Worm (Caenorhabditis elegans) whole organism, mixed stage, embryonic: ENCODE results near the gene prp-19.

Experiments used
- bed-3 ChIP-seq: fragments of 200-800 bp; sonication (Bioruptor generic); optimal IDR thresholded peaks from 3 replicates; lab custom pipeline; 2018; ENCODE audit warnings: mild to moderate bottlenecking, missing genetic modification characterization, moderate library complexity, missing compliant biosample characterization
- blmp-1 ChIP-seq: fragments of 150-350 bp; optimal IDR thresholded peaks from 2 replicates; lab custom pipeline; 2014; ENCODE audit warnings: missing biosample characterization, missing genetic modification characterization
- ceh-39 ChIP-seq: fragments of 150-350 bp; optimal IDR thresholded peaks from 2 replicates; lab custom pipeline; 2014; ENCODE audit warnings: missing biosample characterization, missing genetic modification characterization
- ceh-43 ChIP-seq: fragments of 200-800 bp; sonication (Bioruptor generic); optimal IDR thresholded peaks from 2 replicates; lab custom pipeline; 2018; ENCODE audit warnings: mild to moderate bottlenecking, missing genetic modification characterization, moderate library complexity, missing compliant biosample characterization
- ceh-83 ChIP-seq: fragments of 200-800 bp; sonication (Bioruptor generic); optimal IDR thresholded peaks from 2 replicates; lab custom pipeline; 2018; ENCODE audit warnings: mild to moderate bottlenecking, missing genetic modification characterization, missing compliant biosample characterization
- ces-1 ChIP-seq: fragments of 150-350 bp; optimal IDR thresholded peaks from 2 replicates; lab custom pipeline; 2014; ENCODE audit warnings: missing biosample characterization, missing genetic modification reagents, missing genetic modification characterization
- cnd-1 ChIP-seq: fragments of 200-800 bp; sonication (Bioruptor generic); optimal IDR thresholded peaks from 2 replicates; lab custom pipeline; 2018; ENCODE audit warnings: mild to moderate bottlenecking, missing genetic modification characterization, missing compliant biosample characterization
- drap-1 ChIP-seq: fragments of 200-800 bp; sonication (Bioruptor generic); optimal IDR thresholded peaks from 3 replicates; lab custom pipeline; 2018; ENCODE audit warnings: mild to moderate bottlenecking, missing genetic modification characterization, missing compliant biosample characterization
- elt-1 ChIP-seq: sonication (generic microtip); optimal IDR thresholded peaks from 2 replicates; lab custom pipeline; 2017; ENCODE audit warnings: missing genetic modification characterization, mild to moderate bottlenecking, missing compliant biosample characterization, antibody characterized with exemption, moderate library complexity, borderline replicate concordance; ENCODE audit not compliant: insufficient read depth
- elt-3 ChIP-seq: fragments of 150-350 bp; optimal IDR thresholded peaks from 2 replicates; lab custom pipeline; 2014; ENCODE audit warnings: missing biosample characterization, missing genetic modification characterization
- flh-1 ChIP-seq: fragments of 200-800 bp; sonication (Bioruptor generic); optimal IDR thresholded peaks from 2 replicates; lab custom pipeline; 2018; ENCODE audit warnings: mild to moderate bottlenecking, missing genetic modification characterization, moderate library complexity, missing compliant biosample characterization
- hlh-1 ChIP-seq: fragments of 150-350 bp; optimal IDR thresholded peaks from 2 replicates; lab custom pipeline; 2014; ENCODE audit warnings: missing biosample characterization, missing genetic modification reagents, missing genetic modification characterization
- lin-32 ChIP-seq: fragments of 200-800 bp; sonication (Bioruptor generic); optimal IDR thresholded peaks from 2 replicates; lab custom pipeline; 2018; ENCODE audit warnings: mild to moderate bottlenecking, missing genetic modification characterization, missing compliant biosample characterization
- lsy-2 ChIP-seq: fragments of 150-350 bp; optimal IDR thresholded peaks from 2 replicates; lab custom pipeline; 2014; ENCODE audit warnings: missing biosample characterization, missing genetic modification characterization
- mab-5 ChIP-seq: fragments of 150-350 bp; optimal IDR thresholded peaks from 2 replicates; lab custom pipeline; 2014; ENCODE audit warnings: missing biosample characterization, missing genetic modification characterization
- mep-1 ChIP-seq: fragments of 150-350 bp; optimal IDR thresholded peaks from 2 replicates; lab custom pipeline; 2017; ENCODE audit warnings: missing biosample characterization, missing genetic modification reagents, missing genetic modification characterization, inconsistent platforms
- mls-2 ChIP-seq: sonication (generic microtip); optimal IDR thresholded peaks from 2 replicates; lab custom pipeline; 2016; ENCODE audit warnings: mild to moderate bottlenecking, missing genetic modification characterization, moderate library complexity, missing compliant biosample characterization
- nhr-12 ChIP-seq: fragments of 150-350 bp; optimal IDR thresholded peaks from 2 replicates; lab custom pipeline; 2014; ENCODE audit warnings: missing biosample characterization, missing genetic modification characterization
- nhr-2 ChIP-seq: fragments of 150-350 bp; optimal IDR thresholded peaks from 2 replicates; lab custom pipeline; 2014; ENCODE audit warnings: missing biosample characterization, missing genetic modification characterization
- nhr-237 ChIP-seq: fragments of 150-350 bp; optimal IDR thresholded peaks from 2 replicates; lab custom pipeline; 2014; ENCODE audit warnings: missing biosample characterization, missing genetic modification characterization
- nhr-28 ChIP-seq: fragments of 150-350 bp; optimal IDR thresholded peaks from 2 replicates; lab custom pipeline; 2014; ENCODE audit warnings: missing biosample characterization, missing genetic modification characterization
- nhr-76 ChIP-seq: sonication (generic microtip); optimal IDR thresholded peaks from 2 replicates; lab custom pipeline; 2017; ENCODE audit warnings: missing biosample characterization, missing genetic modification characterization
- pha-4 ChIP-seq: fragments of 150-350 bp; optimal IDR thresholded peaks from 2 replicates; lab custom pipeline; 2018; ENCODE audit warnings: missing biosample characterization, missing genetic modification reagents, missing genetic modification characterization
- sem-2 ChIP-seq: fragments of 200-800 bp; sonication (Bioruptor generic); optimal IDR thresholded peaks from 2 replicates; lab custom pipeline; 2018; ENCODE audit warnings: mild to moderate bottlenecking, missing genetic modification characterization, missing compliant biosample characterization
- snpc-4 ChIP-seq: fragments of 150-350 bp; optimal IDR thresholded peaks from 2 replicates; lab custom pipeline; 2014; ENCODE audit warnings: missing biosample characterization, missing genetic modification characterization
- sptf-1 ChIP-seq: sonication (generic microtip); optimal IDR thresholded peaks from 2 replicates; lab custom pipeline; 2017; ENCODE audit warnings: mild to moderate bottlenecking, missing genetic modification characterization, moderate library complexity, missing compliant biosample characterization
- unc-120 ChIP-seq: sonication (generic microtip); optimal IDR thresholded peaks from 2 replicates; lab custom pipeline; 2017; ENCODE audit warnings: missing genetic modification characterization, missing compliant biosample characterization; ENCODE audit not compliant: poor library complexity, severe bottlenecking
- unc-39 ChIP-seq: fragments of 150-350 bp; optimal IDR thresholded peaks from 2 replicates; lab custom pipeline; 2014; ENCODE audit warnings: missing biosample characterization, missing genetic modification characterization
- unc-62 ChIP-seq: fragments of 150-350 bp; optimal IDR thresholded peaks from 2 replicates; lab custom pipeline; 2014; ENCODE audit warnings: missing biosample characterization, missing genetic modification reagents, missing genetic modification characterization
- zip-8 ChIP-seq: fragments of 150-350 bp; optimal IDR thresholded peaks from 2 replicates; lab custom pipeline; 2014; ENCODE audit warnings: missing biosample characterization, missing genetic modification characterization
- ztf-11 ChIP-seq: fragments of 150-350 bp; optimal IDR thresholded peaks from 2 replicates; lab custom pipeline; 2014; ENCODE audit warnings: missing biosample characterization, missing genetic modification characterization

Gene prp-19

DNA sequence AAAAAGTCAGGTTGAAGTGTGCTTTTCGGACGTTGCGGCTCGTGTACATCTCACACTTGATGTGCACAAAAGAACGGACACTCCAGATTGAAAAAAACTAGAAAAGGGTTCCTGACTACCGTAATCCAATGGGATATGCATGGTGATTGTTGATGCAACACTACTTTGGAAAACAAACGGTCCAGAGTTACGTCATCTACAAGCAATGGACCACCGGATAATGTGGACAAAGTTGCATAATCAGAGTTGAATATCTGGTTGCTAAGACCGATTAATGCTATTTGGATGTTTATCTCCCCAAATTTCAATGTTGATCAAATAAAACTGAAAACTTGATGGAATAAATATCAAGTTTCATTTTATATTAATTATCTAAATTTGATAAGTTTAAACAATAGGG lies 21.8 kb downstream of the prp-19 start:
- TF ChIP-seq nhr-2 (tag; lab: Kevin White, UChicago) (peak; percentile 83), flh-1 (GFP tag; lab: Kevin White, UChicago) (no peak), mab-5 (tag; lab: Kevin White, UChicago) (no peak), ceh-83 (GFP tag; lab: Kevin White, UChicago) (no peak), hlh-1 (tag; lab: Kevin White, UChicago) (no peak), lsy-2 (tag; lab: Kevin White, UChicago) (peak; percentile 28), zip-8 (tag; lab: Kevin White, UChicago) (peak; percentile 85)

DNA sequence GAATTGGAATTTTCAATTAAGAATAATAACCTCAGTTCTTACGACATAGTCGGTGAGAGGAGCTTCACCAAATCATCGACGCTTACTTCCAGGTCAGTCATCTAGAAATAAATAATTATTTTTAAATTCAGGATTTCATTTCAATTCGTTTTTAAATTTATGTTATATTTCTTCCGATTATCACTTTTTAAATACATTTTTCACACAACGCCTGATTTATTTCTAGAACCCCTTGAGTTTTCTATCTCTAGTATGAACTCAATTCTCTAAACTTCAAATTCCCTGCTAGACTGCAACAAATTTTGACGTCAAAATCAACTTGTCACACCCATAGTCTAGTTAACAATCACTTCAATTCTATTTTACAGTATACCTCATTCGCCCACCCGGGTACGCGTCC lies 22.4 kb downstream of the prp-19 start, which contains the start of gene Y54H5A.2:
Gene Y54H5A.2 (minus strand): TSS at position 101 of the 400 bp plus-strand sequence.
- TF ChIP-seq unc-39 (tag; lab: Kevin White, UChicago) = no peak
- TF ChIP-seq snpc-4 = no peak
- no peak for TF ChIP-seq mep-1 (tag; lab: Kevin White, UChicago)
- TF ChIP-seq sem-2 (GFP tag; lab: Kevin White, UChicago) = no peak
- TF ChIP-seq cnd-1 (tag; lab: Kevin White, UChicago) = no peak
- TF ChIP-seq nhr-12 = no peak
- no peak for TF ChIP-seq pha-4 (tag; lab: Kevin White, UChicago)
- TF ChIP-seq ztf-11 (tag; lab: Kevin White, UChicago) = no peak
- no peak for TF ChIP-seq mab-5 (tag; lab: Kevin White, UChicago)
- TF ChIP-seq mls-2 (tag; lab: Kevin White, UChicago) = no peak
- TF ChIP-seq elt-3 (tag; lab: Kevin White, UChicago) = no peak
- no peak for TF ChIP-seq zip-8 (tag; lab: Kevin White, UChicago)
- TF ChIP-seq flh-1 (GFP tag; lab: Kevin White, UChicago) = no peak

DNA sequence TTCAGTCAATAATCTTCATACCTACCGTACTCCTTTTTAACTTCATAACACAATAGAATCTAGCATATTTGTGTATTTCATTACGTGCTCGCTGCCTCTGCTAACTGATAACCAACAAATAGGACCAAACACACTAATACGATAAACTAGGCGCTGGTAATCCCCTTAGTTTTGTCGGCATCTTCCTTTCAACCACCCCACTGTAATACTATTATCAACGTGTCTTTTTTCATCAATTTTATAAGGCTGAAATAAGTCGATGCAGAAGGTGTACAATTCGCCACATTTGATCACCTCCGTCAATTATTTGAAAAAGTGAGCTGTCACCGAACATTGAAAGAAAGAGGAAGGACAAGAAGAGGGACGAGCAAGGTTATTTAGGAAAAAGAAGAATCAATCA lies 24.4 kb downstream of the prp-19 start:
- no peak for TF ChIP-seq nhr-76 (tag; lab: Kevin White, UChicago)
- no peak for TF ChIP-seq ceh-83 (GFP tag; lab: Kevin White, UChicago)
- TF ChIP-seq flh-1 (GFP tag; lab: Kevin White, UChicago) = no peak
- TF ChIP-seq hlh-1 (tag; lab: Kevin White, UChicago) = no peak
- TF ChIP-seq pha-4 (tag; lab: Kevin White, UChicago) = no peak
- TF ChIP-seq unc-62 (GFP tag; lab: Kevin White, UChicago) = no peak
- no peak for TF ChIP-seq nhr-28
- no peak for TF ChIP-seq nhr-2 (tag; lab: Kevin White, UChicago)
- TF ChIP-seq snpc-4 = no peak
- TF ChIP-seq unc-120 = no peak
- no peak for TF ChIP-seq mep-1 (tag; lab: Kevin White, UChicago)
- no peak for TF ChIP-seq bed-3 (GFP tag; lab: Kevin White, UChicago)
- TF ChIP-seq sptf-1 = no peak

DNA sequence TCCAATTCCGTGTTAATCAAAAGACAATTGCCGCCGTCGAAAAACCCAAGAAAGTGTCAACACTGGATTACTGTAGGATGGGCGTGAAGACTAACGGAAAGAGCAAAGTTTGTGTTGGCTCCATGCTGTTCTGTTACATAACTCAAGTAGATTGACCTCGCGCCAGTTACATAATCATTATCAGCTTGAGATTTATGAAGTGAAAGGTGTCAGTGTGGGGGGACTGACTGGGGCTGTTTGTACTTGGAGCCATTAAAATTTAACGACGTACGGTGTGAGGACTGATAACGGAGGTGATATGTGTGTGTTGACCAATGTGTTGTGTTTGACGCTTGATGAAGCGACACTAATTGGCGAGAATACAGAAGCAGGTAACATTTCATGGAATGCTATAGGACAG lies 25.1 kb downstream of the prp-19 start:
- TF ChIP-seq unc-62 (GFP tag; lab: Kevin White, UChicago) (no peak), ztf-11 (tag; lab: Kevin White, UChicago) (no peak), ceh-43 (GFP tag; lab: Kevin White, UChicago) (no peak), lsy-2 (tag; lab: Kevin White, UChicago) (no peak), sptf-1 (no peak), drap-1 (no peak), mls-2 (tag; lab: Kevin White, UChicago) (no peak), ces-1 (no peak), mep-1 (tag; lab: Kevin White, UChicago) (no peak), cnd-1 (tag; lab: Kevin White, UChicago) (no peak), pha-4 (tag; lab: Kevin White, UChicago) (no peak), elt-1 (tag; lab: Kevin White, UChicago) (no peak), nhr-237 (tag; lab: Kevin White, UChicago) (no peak), nhr-12 (no peak)

DNA sequence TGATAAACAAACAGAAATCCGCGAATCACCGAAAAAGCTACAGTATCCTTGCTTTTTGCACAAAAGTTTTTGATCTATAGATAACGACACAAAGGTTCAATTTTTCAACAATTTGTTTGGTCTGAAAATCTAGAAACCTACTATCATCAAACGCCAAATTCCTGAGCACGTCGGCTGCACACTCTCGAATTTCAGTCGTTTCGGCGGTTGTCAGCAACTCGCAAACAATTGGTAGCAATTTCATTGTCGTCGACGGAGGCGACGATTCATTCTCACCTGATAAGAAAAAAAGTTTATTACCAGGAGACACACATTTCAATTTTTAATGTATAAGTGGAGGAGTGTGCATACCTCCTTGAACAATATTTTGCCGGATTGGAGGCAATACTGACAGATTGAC lies 26.0 kb downstream of the prp-19 start:
- TF ChIP-seq lin-32 (GFP tag; lab: Kevin White, UChicago) = no peak

DNA sequence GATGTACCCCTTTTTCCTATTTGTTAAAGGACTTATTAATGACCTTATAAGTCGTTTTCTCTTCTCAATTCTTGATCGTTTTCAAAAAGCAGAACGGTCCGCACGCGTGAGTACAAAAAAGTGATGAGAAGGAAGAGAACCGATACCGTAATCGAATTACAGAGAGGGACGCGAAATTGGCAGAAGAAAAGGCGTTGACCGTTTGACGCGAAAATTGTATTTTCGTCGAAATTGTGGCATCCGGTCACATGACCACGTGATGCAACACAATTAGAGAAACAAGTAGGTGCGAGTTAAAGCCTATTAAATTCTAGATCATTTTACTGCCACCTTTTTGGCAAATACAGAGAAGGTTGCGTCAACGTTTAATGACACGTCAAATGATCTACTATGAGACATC lies 27.7 kb downstream of the prp-19 start:
- TF ChIP-seq mab-5 (tag; lab: Kevin White, UChicago) (no peak), elt-3 (tag; lab: Kevin White, UChicago) (no peak), sem-2 (GFP tag; lab: Kevin White, UChicago) (no peak), nhr-2 (tag; lab: Kevin White, UChicago) (no peak), ceh-39 (tag; lab: Kevin White, UChicago) (no peak), nhr-76 (tag; lab: Kevin White, UChicago) (no peak), zip-8 (tag; lab: Kevin White, UChicago) (no peak), blmp-1 (tag; lab: Kevin White, UChicago) (no peak), cnd-1 (tag; lab: Kevin White, UChicago) (no peak)
